Worm (Caenorhabditis elegans) whole organism, L3 larva: Measurements from ENCODE around the gene C06B8.7.

ENCODE experiments used
- ZK546.5 ChIP-seq: sonication (generic microtip); optimal IDR thresholded peaks from 2 replicates; lab custom pipeline; 2017; ENCODE audit warnings: missing biosample characterization, missing genetic modification characterization
- aly-2 ChIP-seq: fragments of 150-350 bp; optimal IDR thresholded peaks from 2 replicates; lab custom pipeline; 2014; ENCODE audit warnings: missing biosample characterization, missing genetic modification characterization
- ama-1 ChIP-seq: fragments of 150-350 bp; optimal IDR thresholded peaks from 2 replicates; lab custom pipeline; 2018
- ceh-16 ChIP-seq: sonication (generic microtip); optimal IDR thresholded peaks from 2 replicates; lab custom pipeline; 2017; ENCODE audit warnings: missing biosample characterization, missing genetic modification characterization
- ceh-28 ChIP-seq: fragments of 150-350 bp; optimal IDR thresholded peaks from 2 replicates; lab custom pipeline; 2014; ENCODE audit warnings: missing biosample characterization, missing genetic modification reagents, missing genetic modification characterization
- ceh-82 ChIP-seq: fragments of 150-350 bp; optimal IDR thresholded peaks from 2 replicates; lab custom pipeline; 2014; ENCODE audit warnings: missing biosample characterization, missing genetic modification characterization
- ceh-9 ChIP-seq: sonication (generic microtip); optimal IDR thresholded peaks from 2 replicates; lab custom pipeline; 2018; ENCODE audit warnings: missing biosample characterization, missing genetic modification characterization
- daf-12 ChIP-seq: fragments of 150-350 bp; optimal IDR thresholded peaks from 2 replicates; lab custom pipeline; 2014; ENCODE audit warnings: missing biosample characterization, missing genetic modification reagents, missing genetic modification characterization
- egl-27 ChIP-seq: sonication (generic microtip); optimal IDR thresholded peaks from 4 replicates; lab custom pipeline; 2017; ENCODE audit warnings: missing biosample characterization, missing genetic modification reagents, missing genetic modification characterization
- egl-5 ChIP-seq: fragments of 150-350 bp; optimal IDR thresholded peaks from 2 replicates; lab custom pipeline; 2017; ENCODE audit warnings: missing biosample characterization, missing genetic modification reagents, missing genetic modification characterization, inconsistent platforms
- elt-1 ChIP-seq: fragments of 150-350 bp; optimal IDR thresholded peaks from 2 replicates; lab custom pipeline; 2014; ENCODE audit warnings: missing biosample characterization, missing genetic modification characterization
- elt-2 ChIP-seq: sonication (generic microtip); optimal IDR thresholded peaks from 2 replicates; lab custom pipeline; 2016; ENCODE audit warnings: missing genetic modification reagents, mild to moderate bottlenecking, missing genetic modification characterization, missing compliant biosample characterization
- elt-3 ChIP-seq, 3 experiments: fragments of 150-350 bp in 1 of 3; sonication (generic microtip) in 2 of 3; optimal IDR thresholded peaks; 2 replicates in 2 of 3; 4 replicates in 1 of 3; lab custom pipeline; 2014 to 2017; ENCODE audit warnings: missing biosample characterization in 3 of 3, missing genetic modification characterization in 3 of 3
- eor-1 ChIP-seq, 2 experiments: fragments of 150-350 bp; optimal IDR thresholded peaks; 2 replicates each; lab custom pipeline; 2014 to 2018; ENCODE audit warnings: missing biosample characterization in 2 of 2, missing genetic modification characterization in 2 of 2
- fkh-10 ChIP-seq: sonication (generic microtip); optimal IDR thresholded peaks from 2 replicates; lab custom pipeline; 2017; ENCODE audit warnings: missing biosample characterization, missing genetic modification reagents, missing genetic modification characterization
- fkh-2 ChIP-seq: fragments of 150-350 bp; optimal IDR thresholded peaks from 2 replicates; lab custom pipeline; 2014; ENCODE audit warnings: missing biosample characterization, missing genetic modification reagents, missing genetic modification characterization
- fos-1 ChIP-seq: fragments of 150-350 bp; optimal IDR thresholded peaks from 2 replicates; lab custom pipeline; 2014; ENCODE audit warnings: missing biosample characterization, missing genetic modification characterization
- jun-1 ChIP-seq: fragments of 150-350 bp; optimal IDR thresholded peaks from 2 replicates; lab custom pipeline; 2014; ENCODE audit warnings: missing biosample characterization, missing genetic modification reagents, missing genetic modification characterization
- lin-39 ChIP-seq: fragments of 150-350 bp; optimal IDR thresholded peaks from 2 replicates; lab custom pipeline; 2018; ENCODE audit warnings: missing biosample characterization, missing genetic modification reagents, missing genetic modification characterization
- lsy-12 ChIP-seq: sonication (generic microtip); optimal IDR thresholded peaks from 2 replicates; lab custom pipeline; 2016; ENCODE audit warnings: mild to moderate bottlenecking, missing genetic modification characterization, missing compliant biosample characterization
- mdl-1 ChIP-seq: fragments of 150-350 bp; optimal IDR thresholded peaks from 2 replicates; lab custom pipeline; 2014; ENCODE audit warnings: missing biosample characterization, missing genetic modification characterization
- mml-1 ChIP-seq: fragments of 150-350 bp; sonication (generic microtip); optimal IDR thresholded peaks from 3 replicates; lab custom pipeline; 2014; ENCODE audit warnings: missing biosample characterization, missing genetic modification characterization
- nfya-1 ChIP-seq: sonication (generic microtip); optimal IDR thresholded peaks from 2 replicates; lab custom pipeline; 2017; ENCODE audit warnings: missing genetic modification characterization, mild to moderate bottlenecking, missing compliant biosample characterization, antibody characterized with exemption, moderate library complexity; ENCODE audit not compliant: insufficient read depth
- nhr-11 ChIP-seq: fragments of 150-350 bp; optimal IDR thresholded peaks from 2 replicates; lab custom pipeline; 2014; ENCODE audit warnings: missing biosample characterization, missing genetic modification characterization
- nhr-23 ChIP-seq: fragments of 150-350 bp; optimal IDR thresholded peaks from 2 replicates; lab custom pipeline; 2014; ENCODE audit warnings: missing biosample characterization, missing genetic modification reagents, missing genetic modification characterization
- nhr-237 ChIP-seq: fragments of 150-350 bp; optimal IDR thresholded peaks from 2 replicates; lab custom pipeline; 2014; ENCODE audit warnings: missing biosample characterization, missing genetic modification characterization
- nhr-28 ChIP-seq: fragments of 150-350 bp; optimal IDR thresholded peaks from 2 replicates; lab custom pipeline; 2014; ENCODE audit warnings: missing biosample characterization, missing genetic modification characterization
- nhr-43 ChIP-seq: sonication (generic microtip); optimal IDR thresholded peaks from 2 replicates; lab custom pipeline; 2016; ENCODE audit warnings: mild to moderate bottlenecking, missing genetic modification characterization, missing compliant biosample characterization; ENCODE audit not compliant: poor library complexity, severe bottlenecking
- nhr-67 ChIP-seq: fragments of 150-350 bp; optimal IDR thresholded peaks from 2 replicates; lab custom pipeline; 2014; ENCODE audit warnings: missing biosample characterization, missing genetic modification characterization
- nhr-76 ChIP-seq: fragments of 150-350 bp; sonication (generic microtip); optimal IDR thresholded peaks from 5 replicates; lab custom pipeline; 2014; ENCODE audit warnings: missing biosample characterization, missing genetic modification characterization
- pha-4 ChIP-seq: fragments of 150-350 bp; optimal IDR thresholded peaks from 2 replicates; lab custom pipeline; 2014; ENCODE audit warnings: missing biosample characterization, missing genetic modification reagents, missing genetic modification characterization
- pqm-1 ChIP-seq: fragments of 150-350 bp; optimal IDR thresholded peaks from 2 replicates; lab custom pipeline; 2017; ENCODE audit warnings: missing biosample characterization, missing genetic modification characterization, inconsistent platforms
- sea-2 ChIP-seq: fragments of 150-350 bp; sonication (generic microtip); optimal IDR thresholded peaks from 4 replicates; lab custom pipeline; 2014; ENCODE audit warnings: missing biosample characterization, missing genetic modification reagents, missing genetic modification characterization
- snpc-4 ChIP-seq: fragments of 150-350 bp; optimal IDR thresholded peaks from 2 replicates; lab custom pipeline; 2014; ENCODE audit warnings: missing biosample characterization, missing genetic modification characterization
- tbx-2 ChIP-seq: sonication (generic microtip); optimal IDR thresholded peaks from 2 replicates; lab custom pipeline; 2016; ENCODE audit warnings: mild to moderate bottlenecking, missing genetic modification characterization, missing compliant biosample characterization
- unc-39 ChIP-seq: sonication (generic microtip); optimal IDR thresholded peaks from 4 replicates; lab custom pipeline; 2017; ENCODE audit warnings: missing biosample characterization, missing genetic modification characterization
- unc-62 ChIP-seq: fragments of 150-350 bp; sonication (generic microtip); optimal IDR thresholded peaks from 4 replicates; lab custom pipeline; 2014; ENCODE audit warnings: missing biosample characterization, missing genetic modification reagents, missing genetic modification characterization
- zag-1 ChIP-seq: fragments of 150-350 bp; optimal IDR thresholded peaks from 2 replicates; lab custom pipeline; 2014; ENCODE audit warnings: missing biosample characterization, missing genetic modification characterization
- ztf-11 ChIP-seq: fragments of 150-350 bp; optimal IDR thresholded peaks from 2 replicates; lab custom pipeline; 2014; ENCODE audit warnings: missing biosample characterization, missing genetic modification characterization
- ztf-4 ChIP-seq: fragments of 150-350 bp; optimal IDR thresholded peaks from 2 replicates; lab custom pipeline; 2014; ENCODE audit warnings: missing biosample characterization, missing genetic modification characterization

The C06B8.7 gene

DNA sequence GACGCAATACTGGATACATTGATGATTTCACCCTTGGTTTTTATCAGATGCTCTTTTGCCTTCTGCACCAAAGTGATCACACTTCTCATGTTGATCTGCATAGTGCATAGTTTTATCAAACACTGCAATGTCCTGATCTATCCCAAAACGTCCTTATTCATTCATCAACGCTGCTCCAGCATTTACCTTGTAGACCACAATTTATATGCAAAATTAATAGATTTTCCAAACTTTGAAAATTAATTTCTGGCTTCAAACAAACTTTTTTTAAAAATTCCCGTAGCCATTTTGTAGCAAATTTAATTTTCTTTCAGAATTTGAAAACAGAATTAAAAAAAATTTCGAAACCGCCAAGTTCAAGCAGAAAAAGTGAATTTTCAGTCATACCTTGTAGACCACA, 14.0 kb upstream of the C06B8.7 start, which contains the start of gene C06B8.3:
Gene C06B8.3 (minus strand): TSS at position 101 of the 400 bp plus-strand sequence.
- TF ChIP-seq egl-27 (tag; lab: Kevin White, UChicago), result no peak
- no peak for TF ChIP-seq nhr-67
- no peak for TF ChIP-seq ama-1 (lab: Kevin White, UChicago)
- TF ChIP-seq ZK546.5 (tag; lab: Kevin White, UChicago), result no peak
- TF ChIP-seq ztf-4 (tag; lab: Kevin White, UChicago), result no peak
- TF ChIP-seq tbx-2 (tag; lab: Kevin White, UChicago), result no peak
- no peak for TF ChIP-seq jun-1 (tag; lab: Kevin White, UChicago)
- no peak for TF ChIP-seq nhr-43
- TF ChIP-seq zag-1 (tag; lab: Kevin White, UChicago), result no peak
- no peak for TF ChIP-seq sea-2

DNA sequence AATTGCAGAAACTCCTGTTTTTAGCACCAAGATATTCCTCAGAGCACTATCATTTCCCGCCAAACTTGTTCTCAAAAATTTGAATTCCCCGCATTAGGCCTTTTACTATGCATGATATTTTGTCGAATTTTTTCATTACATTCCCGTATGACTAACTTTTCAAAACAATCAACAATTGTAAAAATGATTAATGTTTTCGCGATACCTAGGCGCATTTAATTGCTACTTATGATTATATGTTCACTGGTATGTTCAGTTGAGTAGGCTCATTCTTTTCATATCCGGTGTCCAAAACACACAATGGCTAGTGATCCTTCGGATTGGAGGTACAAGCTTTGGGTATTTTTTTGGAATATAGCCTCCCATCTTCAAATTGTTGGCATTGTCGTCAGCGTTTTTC, 10.8 kb upstream of the C06B8.7 start, which contains the start of gene srw-21:
Gene srw-21 (plus strand): TSS at position 301 of the 400 bp plus-strand sequence.
- TF ChIP-seq ceh-82, result no peak
- no peak for TF ChIP-seq nhr-43
- TF ChIP-seq nhr-28 (tag; lab: Kevin White, UChicago), result no peak
- TF ChIP-seq fkh-10 (GFP tag; lab: Kevin White, UChicago), result no peak
- TF ChIP-seq sea-2, result no peak
- no peak for TF ChIP-seq ama-1 (lab: Kevin White, UChicago)
- no peak for TF ChIP-seq elt-2
- no peak for TF ChIP-seq fos-1 (tag; lab: Kevin White, UChicago)
- no peak for TF ChIP-seq eor-1 (tag; optimal IDR thresholded peaks at IDR 0.05; lab: Kevin White, UChicago)
- no peak for TF ChIP-seq jun-1 (tag; lab: Kevin White, UChicago)
- TF ChIP-seq daf-12 (tag; lab: Kevin White, UChicago), result no peak
- no peak for TF ChIP-seq nhr-67
- TF ChIP-seq mdl-1 (tag; lab: Kevin White, UChicago), result no peak
- TF ChIP-seq elt-3 (tag; optimal IDR thresholded peaks at IDR 0.05; lab: Kevin White, UChicago), result no peak
- no peak for TF ChIP-seq pha-4 (tag; lab: Kevin White, UChicago)
- no peak for TF ChIP-seq ceh-9
- no peak for TF ChIP-seq ceh-16
- TF ChIP-seq pqm-1 (tag; lab: Kevin White, UChicago), result no peak
- no peak for TF ChIP-seq elt-1
- TF ChIP-seq zag-1 (tag; lab: Kevin White, UChicago), result no peak

DNA sequence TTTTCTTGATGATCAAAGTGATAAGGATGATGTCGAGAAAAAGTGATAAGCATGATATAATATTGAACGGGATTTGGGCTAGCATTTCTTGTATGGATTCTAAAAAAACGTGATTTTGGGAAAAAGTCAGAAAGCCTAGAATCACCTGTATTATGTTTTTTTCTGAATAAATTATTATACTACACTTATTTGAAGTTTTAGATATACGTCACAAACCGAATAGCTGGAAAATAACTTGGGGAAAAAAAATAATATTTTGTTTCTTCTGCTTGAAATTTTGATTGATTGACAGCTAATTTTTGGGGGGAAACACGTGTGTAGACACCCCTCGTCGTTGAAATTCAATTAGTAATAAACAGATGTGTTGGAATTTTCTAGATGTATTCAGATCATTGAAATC, 6.0 kb upstream of the C06B8.7 start, which contains the start of gene str-264:
Gene str-264 (minus strand): TSS at position 101 of the 400 bp plus-strand sequence.
- no peak for TF ChIP-seq ceh-9
- no peak for TF ChIP-seq lsy-12 (tag; lab: Kevin White, UChicago)
- TF ChIP-seq ztf-11 (tag; lab: Kevin White, UChicago), result no peak
- no peak for TF ChIP-seq pqm-1 (tag; lab: Kevin White, UChicago)
- TF ChIP-seq unc-39 (tag; lab: Kevin White, UChicago), result no peak
- TF ChIP-seq ceh-16, result no peak
- no peak for TF ChIP-seq egl-27 (tag; lab: Kevin White, UChicago)
- TF ChIP-seq nhr-76 (tag; lab: Kevin White, UChicago), result no peak

- TF ChIP-seq nfya-1 (no peak), elt-2 (no peak), ceh-82 (no peak), mdl-1 (tag; lab: Kevin White, UChicago) (no peak), zag-1 (tag; lab: Kevin White, UChicago) (no peak), nhr-67 (no peak), unc-39 (tag; lab: Kevin White, UChicago) (no peak), elt-1 (no peak), egl-5 (tag; lab: Kevin White, UChicago) (no peak), nhr-28 (tag; lab: Kevin White, UChicago) (no peak), tbx-2 (tag; lab: Kevin White, UChicago) (no peak), sea-2 (no peak), daf-12 (tag; lab: Kevin White, UChicago) (no peak), fkh-2 (tag; lab: Kevin White, UChicago) (no peak), nhr-76 (tag; lab: Kevin White, UChicago) (no peak), unc-62 (GFP tag; lab: Kevin White, UChicago) (no peak), nhr-23 (tag; lab: Kevin White, UChicago) (no peak), mml-1 (no peak)
Measured at ce11 chrV:15493680-15494079, 4.9 kb upstream of the C06B8.7 start, which contains the start of gene srh-218. TSS of gene srh-218 (plus strand) at chrV:15493980.

DNA sequence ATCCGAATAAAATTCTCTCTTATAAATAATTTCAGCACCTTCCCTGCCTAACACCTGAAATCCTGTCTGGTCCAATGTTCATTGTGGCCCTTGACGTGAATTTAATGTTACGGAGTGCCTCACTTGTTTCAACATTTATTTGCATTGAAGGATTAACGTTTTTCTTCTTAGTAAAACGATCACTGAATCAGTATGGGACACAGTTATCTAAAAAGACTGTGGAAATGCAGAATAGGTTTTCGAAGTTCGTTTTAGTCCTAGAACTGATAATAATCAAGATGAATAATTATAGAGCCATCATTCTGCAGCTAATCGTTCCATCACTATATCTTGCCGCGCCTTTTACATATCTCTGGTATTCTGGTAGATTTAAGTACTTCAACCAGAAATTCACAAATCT, 3.4 kb upstream of the C06B8.7 start, which contains the start of gene srh-219:
Gene srh-219 (plus strand): TSS at position 301 of the 400 bp plus-strand sequence.
- TF ChIP-seq mdl-1 (tag; lab: Kevin White, UChicago) (no peak), lsy-12 (tag; lab: Kevin White, UChicago) (no peak), nhr-11 (tag; lab: Kevin White, UChicago) (no peak), mml-1 (no peak), lin-39 (tag; lab: Kevin White, UChicago) (no peak), unc-39 (tag; lab: Kevin White, UChicago) (no peak), egl-5 (tag; lab: Kevin White, UChicago) (no peak), ceh-9 (no peak), snpc-4 (tag; lab: Kevin White, UChicago) (no peak), ceh-28 (no peak), nhr-67 (no peak), ztf-11 (tag; lab: Kevin White, UChicago) (no peak), jun-1 (tag; lab: Kevin White, UChicago) (no peak), fkh-10 (GFP tag; lab: Kevin White, UChicago) (no peak), nhr-237 (no peak), aly-2 (no peak), nhr-43 (no peak), ceh-82 (no peak), elt-3 (tag; optimal IDR thresholded peaks at IDR 0.05; lab: Kevin White, UChicago) (no peak)
